Worm (Caenorhabditis elegans): Measurements from ENCODE around the gene R151.1.

Gene R151.1

DNA sequence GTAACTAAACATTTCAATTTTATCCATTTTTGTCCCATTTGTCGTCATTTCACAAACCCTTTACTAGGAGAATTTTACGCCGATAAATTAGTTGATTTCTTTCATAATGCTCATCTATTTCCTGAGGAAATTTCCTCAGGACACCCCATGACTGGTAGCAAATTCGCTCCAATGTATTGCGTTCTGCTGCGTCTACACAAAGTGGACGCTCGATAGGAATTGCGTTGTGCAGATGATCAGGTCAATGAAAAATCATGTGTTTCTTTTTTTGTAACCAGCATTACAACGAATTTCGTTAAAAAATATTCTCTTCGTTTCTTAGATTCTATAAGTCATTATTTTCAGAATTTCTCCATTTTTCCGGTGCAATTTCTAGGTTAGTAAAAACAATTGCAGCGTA lies 34.5 kb upstream of the R151.1 start, which contains the start of gene epg-4 (continued):
- TF ChIP-seq madf-9 (GFP tag; conservative IDR thresholded peaks at IDR 0.05) (no peak), egl-27 (tag; optimal IDR thresholded peaks at IDR 0.05) (no peak), lsy-2 (tag; optimal IDR thresholded peaks at IDR 0.05) (peak; percentile 29 to 65), gei-8 (GFP tag; optimal IDR thresholded peaks at IDR 0.05) (no peak), nhr-76 (tag; optimal IDR thresholded peaks at IDR 0.05) (no peak), hmg-1.1 (GFP tag; IDR thresholded peaks at IDR 0.05) (peak; percentile 65; the same call in 1 of the 2 replicates), D1046.2 (GFP tag; IDR thresholded peaks at IDR 0.05) (no peak), fos-1 (tag; optimal IDR thresholded peaks at IDR 0.05) (no peak), Y105C5A.15 (GFP tag; IDR thresholded peaks at IDR 0.05) (no peak), nhr-6 (tag; optimal IDR thresholded peaks at IDR 0.05) (no peak), zip-2 (tag; optimal IDR thresholded peaks at IDR 0.05) (no peak), daf-8 (GFP tag; IDR thresholded peaks at IDR 0.05) (no peak), dmd-6 (GFP tag; IDR thresholded peaks at IDR 0.05) (no peak), ceh-28 (tag; optimal IDR thresholded peaks at IDR 0.05) (no peak), attf-4 (tag; optimal IDR thresholded peaks at IDR 0.05) (no peak), sdz-12 (GFP tag; optimal IDR thresholded peaks at IDR 0.05) (no peak), unc-62 (GFP tag; optimal IDR thresholded peaks at IDR 0.05 in 1 of 2) (no peak), unc-62 (tag; optimal IDR thresholded peaks at IDR 0.05) (no peak), unc-39 (tag; optimal IDR thresholded peaks at IDR 0.05) (no peak), vab-7 (GFP tag; IDR thresholded peaks at IDR 0.05) (no peak), aly-2 (tag; optimal IDR thresholded peaks at IDR 0.05) (no peak), lir-3 (tag; optimal IDR thresholded peaks at IDR 0.05) (no peak), ztf-7 (tag; optimal IDR thresholded peaks at IDR 0.05) (no peak), hlh-30 (tag; optimal IDR thresholded peaks at IDR 0.05; ENCODE audit: insufficient read depth) (peak; percentile 96), ceh-44 (GFP tag; IDR thresholded peaks at IDR 0.05) (no peak), php-3 (GFP tag; IDR thresholded peaks at IDR 0.05) (no peak), zag-1 (tag; optimal IDR thresholded peaks at IDR 0.05) (no peak), daf-16 (GFP tag; optimal IDR thresholded peaks at IDR 0.05) (no peak), daf-16 (tag; optimal IDR thresholded peaks at IDR 0.05) (no peak), lim-7 (GFP tag; IDR thresholded peaks at IDR 0.05) (0 out of 2 replicates have a peak, but pooled peaks have one; percentile 3), dpl-1 (GFP tag; optimal IDR thresholded peaks at IDR 0.05) (peak; percentile 41), ceh-82 (tag; optimal IDR thresholded peaks at IDR 0.05) (no peak), ctbp-1 (GFP tag; IDR thresholded peaks at IDR 0.05) (peak; percentile 37; the same call in 1 of the 2 replicates), tag-97 (GFP tag; IDR thresholded peaks at IDR 0.05) (no peak), ZK337.2 (GFP tag; IDR thresholded peaks at IDR 0.05) (no peak), nhr-111 (GFP tag; optimal IDR thresholded peaks at IDR 0.05) (peak; percentile 14), F49E8.2 (tag; optimal IDR thresholded peaks at IDR 0.05; ENCODE audit: borderline replicate concordance) (no peak), hlh-11 (tag; optimal IDR thresholded peaks at IDR 0.05) (peak; percentile 65), dmd-8 (GFP tag; IDR thresholded peaks at IDR 0.05) (no peak), tra-1 (GFP tag; IDR thresholded peaks at IDR 0.05) (no peak), F26F4.8 (GFP tag; conservative IDR thresholded peaks at IDR 0.05) (no peak), lin-15B (tag; optimal IDR thresholded peaks at IDR 0.05) (no peak), jun-1 (tag; optimal IDR thresholded peaks at IDR 0.05) (no peak), T20F7.1 (GFP tag; optimal IDR thresholded peaks at IDR 0.05) (peak; percentile 61), F37D6.2 (tag; optimal IDR thresholded peaks at IDR 0.05) (no peak), nhr-10 (tag; optimal IDR thresholded peaks at IDR 0.05) (no peak), egl-43 (GFP tag; IDR thresholded peaks at IDR 0.05) (no peak), daf-12 (tag; optimal IDR thresholded peaks at IDR 0.05) (no peak), pqm-1 (tag; optimal IDR thresholded peaks at IDR 0.05) (peak; percentile 4), zfp-3 (GFP tag; conservative IDR thresholded peaks at IDR 0.05) (0 out of 2 replicates have a peak, but pooled peaks have one; percentile 47), Y75B8A.6 (GFP tag; IDR thresholded peaks at IDR 0.05) (no peak), aha-1 (tag) (no peak), snpc-4 (tag; optimal IDR thresholded peaks at IDR 0.05) (no peak), nhr-48 (tag; optimal IDR thresholded peaks at IDR 0.05) (no peak)
